Fruit fly (Drosophila melanogaster): ENCODE results near the gene CG4452.

- no peak for TF ChIP-seq psq (optimal IDR thresholded peaks at IDR 0.05)
- TF ChIP-seq Sin3A (optimal IDR thresholded peaks at IDR 0.05): no peak
- no peak for TF ChIP-seq ttk (optimal IDR thresholded peaks at IDR 0.05)
- no peak for TF ChIP-seq insv (optimal IDR thresholded peaks at IDR 0.05)
Measured at dm6 chr3L:9361894-9362293, 5.3 kb upstream of the CG4452 start, which contains the start of gene CG34456.

All from Kc167 (cell line).